Worm (Caenorhabditis elegans): Measurements from ENCODE around the gene F35F10.1.

The F35F10.1 gene

ce11 chrV:3278101-3278639 is 37.9 kb upstream of the F35F10.1 start, which contains the start of gene fbxa-64:
Gene fbxa-64, minus strand, starts transcription at chrV:3278151.
- no peak for TF ChIP-seq ama-1 (optimal IDR thresholded peaks at IDR 0.05)
- no peak for TF ChIP-seq tbx-37 (GFP tag; conservative IDR thresholded peaks at IDR 0.05)
- TF ChIP-seq sea-1 (GFP tag; conservative IDR thresholded peaks at IDR 0.05) = no peak
- no peak for TF ChIP-seq aly-1 (tag; optimal IDR thresholded peaks at IDR 0.05)
- no peak for TF ChIP-seq B0310.2 (tag; optimal IDR thresholded peaks at IDR 0.05)
- no peak for TF ChIP-seq tbx-11 (GFP tag; IDR thresholded peaks at IDR 0.05)
- no peak for TF ChIP-seq tra-4 (tag; optimal IDR thresholded peaks at IDR 0.05)
- TF ChIP-seq ceh-36 (tag; optimal IDR thresholded peaks at IDR 0.05) = no peak
- TF ChIP-seq ets-7 (tag; optimal IDR thresholded peaks at IDR 0.05) = no peak
- TF ChIP-seq hnd-1 (tag; optimal IDR thresholded peaks at IDR 0.05) = no peak
- no peak for TF ChIP-seq hmg-4 (GFP tag; optimal IDR thresholded peaks at IDR 0.05)
- TF ChIP-seq flt-1 (GFP tag; IDR thresholded peaks at IDR 0.05) = no peak
- TF ChIP-seq F13C5.2 (tag; optimal IDR thresholded peaks at IDR 0.05) = no peak
- TF ChIP-seq ceh-13 (GFP tag; optimal IDR thresholded peaks at IDR 0.05) = no peak
- no peak for TF ChIP-seq scrt-1 (GFP tag; IDR thresholded peaks at IDR 0.05)
- no peak for TF ChIP-seq hmbx-1 (tag; optimal IDR thresholded peaks at IDR 0.05)
- TF ChIP-seq pes-1 (GFP tag; IDR thresholded peaks at IDR 0.05) = no peak

- TF ChIP-seq hnd-1 (tag; optimal IDR thresholded peaks at IDR 0.05) (no peak), hmbx-1 (tag; optimal IDR thresholded peaks at IDR 0.05) (no peak), F13C5.2 (tag; optimal IDR thresholded peaks at IDR 0.05) (no peak)
Observed at ce11 chrV:3279138-3279537, 37.0 kb upstream of the F35F10.1 start.

- no peak for TF ChIP-seq ceh-36 (tag; optimal IDR thresholded peaks at IDR 0.05)
Observed at ce11 chrV:3280009-3280408, 36.1 kb upstream of the F35F10.1 start, which contains the start of gene T28A11.2. Gene T28A11.2, plus strand, starts transcription at chrV:3280379.

ce11 chrV:3281523-3281922 is 34.6 kb upstream of the F35F10.1 start, which contains the start of gene T28A11.25:
Gene T28A11.25, plus strand, starts transcription at chrV:3281823.
- TF ChIP-seq ets-7 (tag; optimal IDR thresholded peaks at IDR 0.05) = no peak
- TF ChIP-seq scrt-1 (GFP tag; IDR thresholded peaks at IDR 0.05) = no peak
- no peak for TF ChIP-seq hnd-1 (tag; optimal IDR thresholded peaks at IDR 0.05)
- TF ChIP-seq flt-1 (GFP tag; IDR thresholded peaks at IDR 0.05) = no peak
- no peak for TF ChIP-seq sea-1 (GFP tag; conservative IDR thresholded peaks at IDR 0.05)
- TF ChIP-seq hmbx-1 (tag; optimal IDR thresholded peaks at IDR 0.05) = no peak
- TF ChIP-seq B0310.2 (tag; optimal IDR thresholded peaks at IDR 0.05) = no peak

ce11 chrV:3282957-3283356 is 33.1 kb upstream of the F35F10.1 start, which contains the start of gene str-64:
Gene str-64, plus strand, starts transcription at chrV:3283257.
- TF ChIP-seq aly-1 (tag; optimal IDR thresholded peaks at IDR 0.05) (no peak), B0310.2 (tag; optimal IDR thresholded peaks at IDR 0.05) (no peak), ceh-36 (tag; optimal IDR thresholded peaks at IDR 0.05) (no peak), tra-4 (tag; optimal IDR thresholded peaks at IDR 0.05) (no peak), scrt-1 (GFP tag; IDR thresholded peaks at IDR 0.05) (no peak), F13C5.2 (tag; optimal IDR thresholded peaks at IDR 0.05) (no peak), pes-1 (GFP tag; IDR thresholded peaks at IDR 0.05) (no peak), flt-1 (GFP tag; IDR thresholded peaks at IDR 0.05) (no peak), hmg-4 (GFP tag; optimal IDR thresholded peaks at IDR 0.05) (no peak), sea-1 (GFP tag; conservative IDR thresholded peaks at IDR 0.05) (no peak), ets-7 (tag; optimal IDR thresholded peaks at IDR 0.05) (no peak), hnd-1 (tag; optimal IDR thresholded peaks at IDR 0.05) (no peak)

ce11 chrV:3284629-3285028 is 31.5 kb upstream of the F35F10.1 start, which contains the start of gene F35F10.5:
Gene F35F10.5, plus strand, starts transcription at chrV:3284929.
- no peak for TF ChIP-seq ama-1 (optimal IDR thresholded peaks at IDR 0.05)
- no peak for TF ChIP-seq pes-1 (GFP tag; IDR thresholded peaks at IDR 0.05)
- no peak for TF ChIP-seq hnd-1 (tag; optimal IDR thresholded peaks at IDR 0.05)
- no peak for TF ChIP-seq F13C5.2 (tag; optimal IDR thresholded peaks at IDR 0.05)
- TF ChIP-seq flt-1 (GFP tag; IDR thresholded peaks at IDR 0.05) = no peak
- no peak for TF ChIP-seq hmbx-1 (tag; optimal IDR thresholded peaks at IDR 0.05)
- TF ChIP-seq ets-7 (tag; optimal IDR thresholded peaks at IDR 0.05) = no peak
- no peak for TF ChIP-seq ceh-13 (GFP tag; optimal IDR thresholded peaks at IDR 0.05)
- TF ChIP-seq tra-4 (tag; optimal IDR thresholded peaks at IDR 0.05) = no peak
- no peak for TF ChIP-seq ceh-36 (tag; optimal IDR thresholded peaks at IDR 0.05)
- no peak for TF ChIP-seq hmg-4 (GFP tag; optimal IDR thresholded peaks at IDR 0.05)
- TF ChIP-seq aly-1 (tag; optimal IDR thresholded peaks at IDR 0.05) = no peak
- no peak for TF ChIP-seq sea-1 (GFP tag; conservative IDR thresholded peaks at IDR 0.05)
- TF ChIP-seq tbx-37 (GFP tag; conservative IDR thresholded peaks at IDR 0.05) = no peak
- TF ChIP-seq scrt-1 (GFP tag; IDR thresholded peaks at IDR 0.05) = no peak

- no peak for TF ChIP-seq B0310.2 (tag; optimal IDR thresholded peaks at IDR 0.05)
Observed at ce11 chrV:3287330-3287729, 28.8 kb upstream of the F35F10.1 start, which contains the start of gene F35F10.7. Gene F35F10.7, minus strand, starts transcription at chrV:3287430.

- TF ChIP-seq ceh-13 (GFP tag; optimal IDR thresholded peaks at IDR 0.05) (no peak), tbx-37 (GFP tag; conservative IDR thresholded peaks at IDR 0.05) (no peak), B0310.2 (tag; optimal IDR thresholded peaks at IDR 0.05) (no peak), flt-1 (GFP tag; IDR thresholded peaks at IDR 0.05) (no peak), tbx-11 (GFP tag; IDR thresholded peaks at IDR 0.05) (no peak), sea-1 (GFP tag; conservative IDR thresholded peaks at IDR 0.05) (no peak), scrt-1 (GFP tag; IDR thresholded peaks at IDR 0.05) (no peak), ama-1 (optimal IDR thresholded peaks at IDR 0.05) (no peak), hmbx-1 (tag; optimal IDR thresholded peaks at IDR 0.05) (no peak), F13C5.2 (tag; optimal IDR thresholded peaks at IDR 0.05) (no peak), hmg-4 (GFP tag; optimal IDR thresholded peaks at IDR 0.05) (no peak), aly-1 (tag; optimal IDR thresholded peaks at IDR 0.05) (no peak), pes-1 (GFP tag; IDR thresholded peaks at IDR 0.05) (no peak), tra-4 (tag; optimal IDR thresholded peaks at IDR 0.05) (no peak), ets-7 (tag; optimal IDR thresholded peaks at IDR 0.05) (no peak)
Observed at ce11 chrV:3288134-3288533, 28.0 kb upstream of the F35F10.1 start.

Data from whole organism, early embryonic.